Worm (Caenorhabditis elegans): ENCODE results near the gene K11H12.6.

The K11H12.6 gene

ce11 chrIV:666991-667390 lies at the start of gene K11H12.6:
Gene K11H12.6, plus strand, starts transcription at chrIV:667291.
- TF ChIP-seq ztf-4 (tag; optimal IDR thresholded peaks at IDR 0.05) (no peak), skn-1 (tag; optimal IDR thresholded peaks at IDR 0.05) (no peak), R02D3.7 (tag; optimal IDR thresholded peaks at IDR 0.05) (no peak), ceh-82 (tag; optimal IDR thresholded peaks at IDR 0.05) (no peak), sma-3 (GFP tag; optimal IDR thresholded peaks at IDR 0.05) (no peak), nhr-23 (tag; optimal IDR thresholded peaks at IDR 0.05) (no peak), aly-2 (tag; optimal IDR thresholded peaks at IDR 0.05) (no peak)

- TF ChIP-seq lin-39 (tag; optimal IDR thresholded peaks at IDR 0.05) (no peak), ceh-82 (tag; optimal IDR thresholded peaks at IDR 0.05) (no peak), nhr-12 (tag; optimal IDR thresholded peaks at IDR 0.05) (no peak), R02D3.7 (tag; optimal IDR thresholded peaks at IDR 0.05) (no peak), ztf-11 (tag; optimal IDR thresholded peaks at IDR 0.05) (no peak), ama-1 (optimal IDR thresholded peaks at IDR 0.05) (no peak)
Measured at ce11 chrIV:619766-620165, 47.3 kb upstream of the K11H12.6 start.

- TF ChIP-seq snpc-4 (tag; optimal IDR thresholded peaks at IDR 0.05): peak; percentile 3
- no peak for TF ChIP-seq ceh-82 (tag; optimal IDR thresholded peaks at IDR 0.05)
- no peak for TF ChIP-seq nhr-11 (tag; optimal IDR thresholded peaks at IDR 0.05)
- TF ChIP-seq lin-13 (GFP tag; optimal IDR thresholded peaks at IDR 0.05): peak; percentile 55
- TF ChIP-seq nhr-77 (tag; optimal IDR thresholded peaks at IDR 0.05): peak; percentile 25
- peak; percentile 72 for TF ChIP-seq unc-55 (GFP tag; optimal IDR thresholded peaks at IDR 0.05)
- no peak for TF ChIP-seq mbf-1 (tag; optimal IDR thresholded peaks at IDR 0.05)
- TF ChIP-seq nhr-129 (tag; optimal IDR thresholded peaks at IDR 0.05): peak; percentile 68
- peak; percentile 49 for TF ChIP-seq fos-1 (tag; optimal IDR thresholded peaks at IDR 0.05)
- TF ChIP-seq gmeb-1 (tag; optimal IDR thresholded peaks at IDR 0.05): peak; percentile 61
- peak in 1 of 2 experiments; percentile 62 for TF ChIP-seq lsy-2 (tag; optimal IDR thresholded peaks at IDR 0.05)
- TF ChIP-seq lin-11 (tag; optimal IDR thresholded peaks at IDR 0.05): peak; percentile 51
- TF ChIP-seq C34F6.9 (tag; optimal IDR thresholded peaks at IDR 0.05): peak; percentile 40
- no peak for TF ChIP-seq Y55F3AM.14 (GFP tag; optimal IDR thresholded peaks at IDR 0.05)
- TF ChIP-seq ceh-16 (tag; optimal IDR thresholded peaks at IDR 0.05): no peak
- peak; percentile 47 for TF ChIP-seq nhr-21 (tag; optimal IDR thresholded peaks at IDR 0.05)
- peak; percentile 37 for TF ChIP-seq sma-3 (GFP tag; optimal IDR thresholded peaks at IDR 0.05)
Measured at ce11 chrIV:620324-620723, 46.8 kb upstream of the K11H12.6 start.

ce11 chrIV:622989-623388 lies 44.1 kb upstream of the K11H12.6 start:
- no peak for TF ChIP-seq nhr-25 (tag; optimal IDR thresholded peaks at IDR 0.05)
- no peak for TF ChIP-seq C34F6.9 (tag; optimal IDR thresholded peaks at IDR 0.05)
- TF ChIP-seq nhr-23 (tag; optimal IDR thresholded peaks at IDR 0.05): no peak
- no peak for TF ChIP-seq sma-9 (GFP tag; optimal IDR thresholded peaks at IDR 0.05)
- TF ChIP-seq sma-9 (tag; optimal IDR thresholded peaks at IDR 0.05): no peak
- TF ChIP-seq F13H6.1 (tag; optimal IDR thresholded peaks at IDR 0.05): no peak

- no peak for TF ChIP-seq C34F6.9 (tag; optimal IDR thresholded peaks at IDR 0.05)
- no peak for TF ChIP-seq nhr-21 (tag; optimal IDR thresholded peaks at IDR 0.05)
- no peak for TF ChIP-seq lsy-2 (tag; optimal IDR thresholded peaks at IDR 0.05)
- TF ChIP-seq R02D3.7 (tag; optimal IDR thresholded peaks at IDR 0.05): no peak
- no peak for TF ChIP-seq peb-1 (tag; optimal IDR thresholded peaks at IDR 0.05)
- no peak for TF ChIP-seq ceh-82 (tag; optimal IDR thresholded peaks at IDR 0.05)
- no peak for TF ChIP-seq alr-1 (tag; optimal IDR thresholded peaks at IDR 0.05)
- no peak for TF ChIP-seq ztf-1 (GFP tag; conservative IDR thresholded peaks at IDR 0.05)
- no peak for TF ChIP-seq blmp-1 (tag; optimal IDR thresholded peaks at IDR 0.05; ENCODE audit: insufficient read depth)
- no peak for TF ChIP-seq aly-2 (tag; optimal IDR thresholded peaks at IDR 0.05)
- no peak for TF ChIP-seq Y55F3AM.14 (GFP tag; optimal IDR thresholded peaks at IDR 0.05)
- no peak for TF ChIP-seq nhr-129 (tag; optimal IDR thresholded peaks at IDR 0.05)
- TF ChIP-seq unc-62 (GFP tag; optimal IDR thresholded peaks at IDR 0.05): no peak
- TF ChIP-seq egl-27 (tag; optimal IDR thresholded peaks at IDR 0.05): no peak
- no peak for TF ChIP-seq nhr-237 (tag; optimal IDR thresholded peaks at IDR 0.05)
- no peak for TF ChIP-seq skn-1 (tag; optimal IDR thresholded peaks at IDR 0.05)
- no peak for TF ChIP-seq ceh-16 (tag; optimal IDR thresholded peaks at IDR 0.05)
- no peak for TF ChIP-seq lin-11 (tag; optimal IDR thresholded peaks at IDR 0.05)
- TF ChIP-seq ztf-11 (tag; optimal IDR thresholded peaks at IDR 0.05): no peak
- TF ChIP-seq ama-1 (optimal IDR thresholded peaks at IDR 0.05): no peak
Measured at ce11 chrIV:623876-624275, 43.2 kb upstream of the K11H12.6 start.
